Worm (Caenorhabditis elegans) whole organism, L4 larva: ENCODE results near the gene clh-1.
A peak's percentile ranks its signal among the peaks of the same experiment; 100 is the strongest.

Experiments
- F37D6.2 ChIP-seq: sonication (generic microtip); optimal IDR thresholded peaks from 2 replicates; lab custom pipeline; 2016; ENCODE audit warnings: mild to moderate bottlenecking, missing genetic modification characterization, missing compliant biosample characterization
- ZK337.2 ChIP-seq: fragments of 200-800 bp; sonication (Bioruptor generic); IDR thresholded peaks from 2 replicates; pipeline ENCODE4 v1.3.6; 2022; ENCODE audit warnings: missing genetic modification reagents, missing genetic modification characterization, missing compliant biosample characterization
- aly-2 ChIP-seq: sonication (generic microtip); optimal IDR thresholded peaks from 2 replicates; lab custom pipeline; 2018; ENCODE audit warnings: missing biosample characterization, missing genetic modification characterization
- ama-1 ChIP-seq: fragments of 150-350 bp; optimal IDR thresholded peaks from 2 replicates; lab custom pipeline; 2014; ENCODE audit warnings: inconsistent platforms, mixed read lengths
- attf-4 ChIP-seq: sonication (generic microtip); optimal IDR thresholded peaks from 3 replicates; lab custom pipeline; 2017; ENCODE audit warnings: missing biosample characterization, missing genetic modification characterization
- ceh-28 ChIP-seq: fragments of 150-350 bp; optimal IDR thresholded peaks from 2 replicates; lab custom pipeline; 2014; ENCODE audit warnings: missing biosample characterization, missing genetic modification reagents, missing genetic modification characterization
- ceh-44 ChIP-seq: fragments of 200-800 bp; sonication (Bioruptor generic); IDR thresholded peaks from 2 replicates; pipeline ENCODE4 v1.3.6; 2022; ENCODE audit warnings: missing genetic modification reagents, missing genetic modification characterization, missing compliant biosample characterization
- ceh-62 ChIP-seq: sonication (generic microtip); optimal IDR thresholded peaks from 2 replicates; lab custom pipeline; 2017; ENCODE audit warnings: missing biosample characterization, missing genetic modification characterization
- ceh-82 ChIP-seq: sonication (generic microtip); optimal IDR thresholded peaks from 2 replicates; lab custom pipeline; 2017; ENCODE audit warnings: missing biosample characterization, missing genetic modification characterization
- ctbp-1 ChIP-seq: fragments of 200-800 bp; sonication (Bioruptor generic); IDR thresholded peaks from 2 replicates; pipeline ENCODE4 v1.3.6; 2022; ENCODE audit warnings: missing genetic modification reagents, missing genetic modification characterization, missing compliant biosample characterization
- daf-16 ChIP-seq, 3 experiments: sonication (generic microtip); optimal IDR thresholded peaks; 2 replicates each; lab custom pipeline; 2016 to 2017; ENCODE audit warnings: missing genetic modification characterization in 3 of 3, missing genetic modification reagents in 3 of 3, mild to moderate bottlenecking in 2 of 3, missing compliant biosample characterization in 2 of 3, missing biosample characterization in 1 of 3, moderate library complexity in 1 of 3
- daf-8 ChIP-seq: fragments of 200-800 bp; sonication (Bioruptor generic); IDR thresholded peaks from 2 replicates; pipeline ENCODE4 v1.3.6; 2022; ENCODE audit warnings: missing genetic modification characterization, missing compliant biosample characterization
- dmd-6 ChIP-seq: fragments of 200-800 bp; sonication (Bioruptor generic); IDR thresholded peaks from 2 replicates; pipeline ENCODE4 v1.3.6; 2022; ENCODE audit warnings: missing genetic modification reagents, missing genetic modification characterization, missing compliant biosample characterization
- dmd-8 ChIP-seq: fragments of 200-800 bp; sonication (Bioruptor generic); IDR thresholded peaks from 2 replicates; pipeline ENCODE4 v1.3.6; 2022; ENCODE audit warnings: missing genetic modification characterization, missing compliant biosample characterization
- dmd-9 ChIP-seq: fragments of 200-800 bp; sonication (Bioruptor generic); IDR thresholded peaks from 2 replicates; pipeline ENCODE4 v1.3.6; 2022; ENCODE audit warnings: missing genetic modification reagents, missing genetic modification characterization, missing compliant biosample characterization
- dpl-1 ChIP-seq: fragments of 150-350 bp; optimal IDR thresholded peaks from 2 replicates; lab custom pipeline; 2014; ENCODE audit warnings: missing biosample characterization, missing genetic modification reagents, missing genetic modification characterization
- fkh-10 ChIP-seq: fragments of 150-350 bp; optimal IDR thresholded peaks from 2 replicates; lab custom pipeline; 2014; ENCODE audit warnings: missing biosample characterization, missing genetic modification reagents, missing genetic modification characterization
- hlh-11 ChIP-seq: fragments of 200-800 bp; sonication (Bioruptor generic); optimal IDR thresholded peaks from 2 replicates; lab custom pipeline; 2018; ENCODE audit warnings: mild to moderate bottlenecking, missing genetic modification characterization, missing compliant biosample characterization
- hlh-30 ChIP-seq: sonication (generic microtip); optimal IDR thresholded peaks from 2 replicates; lab custom pipeline; 2017; ENCODE audit warnings: antibody characterized with exemption, mild to moderate bottlenecking, missing genetic modification characterization, missing compliant biosample characterization; ENCODE audit not compliant: insufficient read depth
- jun-1 ChIP-seq: fragments of 150-350 bp; optimal IDR thresholded peaks from 2 replicates; lab custom pipeline; 2014; ENCODE audit warnings: missing biosample characterization, missing genetic modification reagents, missing genetic modification characterization
- lin-1 ChIP-seq: fragments of 200-800 bp; sonication (Bioruptor generic); IDR thresholded peaks from 2 replicates; pipeline ENCODE4 v1.3.6; 2022; ENCODE audit warnings: missing genetic modification reagents, missing genetic modification characterization, missing compliant biosample characterization
- lin-39 ChIP-seq: fragments of 150-350 bp; optimal IDR thresholded peaks from 2 replicates; lab custom pipeline; 2014; ENCODE audit warnings: missing biosample characterization, missing genetic modification reagents, missing genetic modification characterization
- madf-5 ChIP-seq, 2 experiments: fragments of 200-800 bp; sonication (Bioruptor generic); IDR thresholded peaks; 2 replicates each; pipeline ENCODE4 v1.3.6; 2022; ENCODE audit warnings: missing compliant biosample characterization in 2 of 2, missing genetic modification characterization in 2 of 2
- mdl-1 ChIP-seq, 2 experiments: fragments of 150-350 bp in 1 of 2; sonication (generic microtip) in 1 of 2; optimal IDR thresholded peaks; 2 replicates each; lab custom pipeline; 2014 to 2017; ENCODE audit warnings: missing biosample characterization in 2 of 2, missing genetic modification characterization in 2 of 2
- mdt-29 ChIP-seq: fragments of 200-800 bp; sonication (Bioruptor generic); IDR thresholded peaks from 2 replicates; pipeline ENCODE4 v1.3.6; 2022; ENCODE audit warnings: missing genetic modification reagents, missing genetic modification characterization, missing compliant biosample characterization
- mep-1 ChIP-seq: fragments of 150-350 bp; sonication (generic microtip); optimal IDR thresholded peaks from 3 replicates; lab custom pipeline; 2014; ENCODE audit warnings: missing biosample characterization, missing genetic modification characterization
- mes-2 ChIP-seq: sonication (generic microtip); optimal IDR thresholded peaks from 2 replicates; lab custom pipeline; 2016; ENCODE audit warnings: missing genotype, mild to moderate bottlenecking, missing genetic modification characterization, missing compliant biosample characterization; ENCODE audit not compliant: poor library complexity, severe bottlenecking
- nhr-111 ChIP-seq: fragments of 200-800 bp; sonication (Bioruptor generic); optimal IDR thresholded peaks from 2 replicates; lab custom pipeline; 2018; ENCODE audit warnings: mild to moderate bottlenecking, missing genetic modification characterization, missing compliant biosample characterization
- nhr-28 ChIP-seq: fragments of 150-350 bp; optimal IDR thresholded peaks from 2 replicates; lab custom pipeline; 2014; ENCODE audit warnings: missing biosample characterization, missing genetic modification characterization
- nhr-42 ChIP-seq: fragments of 200-800 bp; sonication (Bioruptor generic); IDR thresholded peaks from 2 replicates; pipeline ENCODE4 v1.3.6; 2022; ENCODE audit warnings: missing genetic modification characterization, missing compliant biosample characterization
- nhr-48 ChIP-seq: sonication (generic microtip); optimal IDR thresholded peaks from 2 replicates; lab custom pipeline; 2016; ENCODE audit warnings: mild to moderate bottlenecking, missing genetic modification characterization, missing compliant biosample characterization
- nhr-6 ChIP-seq: fragments of 150-350 bp; optimal IDR thresholded peaks from 2 replicates; lab custom pipeline; 2014; ENCODE audit warnings: missing biosample characterization, missing genetic modification characterization
- nhr-77 ChIP-seq: fragments of 150-350 bp; optimal IDR thresholded peaks from 2 replicates; lab custom pipeline; 2014; ENCODE audit warnings: missing biosample characterization, missing genetic modification characterization
- rbr-2 ChIP-seq: sonication (generic microtip); optimal IDR thresholded peaks from 2 replicates; lab custom pipeline; 2016; ENCODE audit warnings: missing genotype, missing genetic modification characterization, missing compliant biosample characterization
- sdz-12 ChIP-seq: fragments of 200-800 bp; sonication (Bioruptor generic); optimal IDR thresholded peaks from 2 replicates; lab custom pipeline; 2018; ENCODE audit warnings: mild to moderate bottlenecking, missing genetic modification characterization, missing compliant biosample characterization
- tag-97 ChIP-seq: fragments of 200-800 bp; sonication (Bioruptor generic); IDR thresholded peaks from 2 replicates; pipeline ENCODE4 v1.3.6; 2022; ENCODE audit warnings: missing genetic modification characterization, missing compliant biosample characterization
- tra-1 ChIP-seq: fragments of 200-800 bp; sonication (Bioruptor generic); IDR thresholded peaks from 2 replicates; pipeline ENCODE4 v1.3.6; 2022; ENCODE audit warnings: missing genetic modification reagents, missing genetic modification characterization, missing compliant biosample characterization
- unc-130 ChIP-seq: sonication (generic microtip); optimal IDR thresholded peaks from 2 replicates; lab custom pipeline; 2016; ENCODE audit warnings: missing genetic modification reagents, missing genetic modification characterization, missing compliant biosample characterization
- unc-62 ChIP-seq, 3 experiments: fragments of 150-350 bp in 1 of 3; sonication (generic microtip); optimal IDR thresholded peaks in 2 of 3; peaks in 1 of 3; 1 replicate in 1 of 3; 2 replicates in 2 of 3; lab custom pipeline; 2014 to 2017; ENCODE audit warnings: missing biosample characterization in 3 of 3, missing genetic modification characterization in 3 of 3, missing genetic modification reagents in 3 of 3, missing genotype in 1 of 3
- vab-7 ChIP-seq: fragments of 200-800 bp; sonication (Bioruptor generic); IDR thresholded peaks from 2 replicates; pipeline ENCODE4 v1.3.6; 2022; ENCODE audit warnings: missing genetic modification reagents, missing genetic modification characterization, missing compliant biosample characterization
- zfp-3 ChIP-seq: fragments of 200-800 bp; sonication (Bioruptor generic); conservative IDR thresholded peaks from 2 replicates; pipeline ENCODE4 v1.3.6; 2022; ENCODE audit warnings: missing genetic modification reagents, missing genetic modification characterization, missing compliant biosample characterization
- zip-2 ChIP-seq: fragments of 150-350 bp; optimal IDR thresholded peaks from 2 replicates; lab custom pipeline; 2014; ENCODE audit warnings: missing biosample characterization, missing genetic modification characterization
- ztf-11 ChIP-seq: fragments of 150-350 bp; optimal IDR thresholded peaks from 2 replicates; lab custom pipeline; 2014; ENCODE audit warnings: missing biosample characterization, missing genetic modification characterization
- ztf-7 ChIP-seq: fragments of 150-350 bp; optimal IDR thresholded peaks from 2 replicates; lab custom pipeline; 2014; ENCODE audit warnings: missing biosample characterization, missing genetic modification characterization

Gene clh-1

ce11 chrII:11859833-11860232 lies 3.6 kb upstream of the clh-1 start:
- TF ChIP-seq daf-16 (GFP tag; optimal IDR thresholded peaks at IDR 0.05; lab: Kevin White, UChicago) (no peak), daf-16 (tag; optimal IDR thresholded peaks at IDR 0.05; lab: Kevin White, UChicago) (peak; percentile 49), unc-130 (GFP tag; lab: Kevin White, UChicago) (no peak)
- TF ChIP-seq, all 104 proteins: peak for 1

ce11 chrII:11854749-11855148 lies 1.5 kb downstream of the clh-1 start:
- TF ChIP-seq hlh-30 (peak; percentile 29), nhr-28 (peak; percentile 33), F37D6.2 (tag; lab: Kevin White, UChicago) (no peak)

ce11 chrII:11853108-11853507 lies 3.2 kb downstream of the clh-1 start:
- no peak for TF ChIP-seq zfp-3 (GFP tag; lab: Robert Waterston, UW)
- peak in 1 of 2 experiments; percentile 52 for TF ChIP-seq unc-62 (GFP tag; optimal IDR thresholded peaks at IDR 0.05 in 1 of 2; lab: Kevin White, UChicago)
- no peak for TF ChIP-seq unc-62 (tag; optimal IDR thresholded peaks at IDR 0.05; lab: Kevin White, UChicago)

DNA sequence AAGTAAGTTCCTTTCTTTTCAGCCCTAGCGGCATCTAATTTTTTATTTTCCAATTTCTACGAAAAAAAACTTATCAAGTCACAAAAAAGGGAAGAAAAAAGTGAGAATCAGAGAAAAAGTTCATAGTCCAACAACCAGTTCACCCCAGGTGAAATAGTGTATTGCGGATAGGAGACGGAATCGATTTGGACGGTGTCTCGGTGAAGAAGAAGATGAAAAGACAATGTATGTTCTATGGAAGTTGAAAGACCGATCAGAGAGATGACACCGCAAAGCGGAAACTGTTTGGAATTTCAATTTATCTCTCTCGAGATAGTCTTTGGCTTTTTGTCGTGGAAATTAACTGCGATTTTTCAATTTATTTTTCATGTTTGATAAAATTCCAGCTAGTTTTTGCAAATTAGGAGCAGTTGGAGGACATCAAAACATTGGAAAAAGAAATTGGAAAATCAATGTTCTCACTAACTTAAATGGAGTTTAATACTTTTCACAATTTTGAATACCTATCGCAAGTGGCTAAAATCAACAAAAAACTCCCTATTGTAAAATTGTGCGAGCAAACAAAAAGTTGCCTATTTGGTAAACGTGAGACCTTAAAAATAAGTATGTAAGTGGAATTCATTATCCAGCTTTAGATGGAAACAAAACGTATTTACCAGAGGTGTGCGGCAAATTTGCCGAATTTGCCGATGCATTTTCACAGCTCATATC lies 3.9 kb downstream of the clh-1 start:
- TF ChIP-seq ztf-11 (tag; lab: Kevin White, UChicago) (no peak), ama-1 (no peak), hlh-30 (no peak), lin-1 (GFP tag; lab: Robert Waterston, UW) (no peak), mes-2 (tag; lab: Kevin White, UChicago) (no peak), vab-7 (no peak), mdl-1 (tag; optimal IDR thresholded peaks at IDR 0.05; lab: Kevin White, UChicago) (peak in 1 of 2 experiments; percentile 22), madf-5 (GFP tag; IDR thresholded peaks at IDR 0.05; lab: Robert Waterston, UW) (no peak), nhr-48 (peak; percentile 12), zip-2 (no peak), ceh-62 (tag; lab: Kevin White, UChicago) (no peak), dmd-9 (no peak), mdt-29 (no peak), lin-39 (tag; lab: Kevin White, UChicago) (no peak), nhr-6 (tag; lab: Kevin White, UChicago) (no peak), nhr-111 (GFP tag; lab: Kevin White, UChicago) (no peak), dmd-6 (peak; percentile 28; the same call in 1 of the 2 replicates), rbr-2 (tag; lab: Kevin White, UChicago) (no peak), ZK337.2 (GFP tag; lab: Robert Waterston, UW) (no peak), hlh-11 (tag; lab: Kevin White, UChicago) (peak; percentile 31), zfp-3 (GFP tag; lab: Robert Waterston, UW) (no peak), dmd-8 (GFP tag; lab: Robert Waterston, UW) (no peak), aly-2 (no peak), fkh-10 (no peak), ceh-28 (no peak), jun-1 (no peak), attf-4 (tag; lab: Kevin White, UChicago) (no peak), ceh-82 (no peak), daf-8 (no peak), ctbp-1 (GFP tag; lab: Robert Waterston, UW) (no peak), tag-97 (GFP tag; lab: Robert Waterston, UW) (no peak), nhr-28 (peak; percentile 6), nhr-77 (no peak), ceh-44 (GFP tag; lab: Robert Waterston, UW) (no peak), ztf-7 (tag; lab: Kevin White, UChicago) (no peak), tra-1 (GFP tag; lab: Robert Waterston, UW) (no peak), sdz-12 (GFP tag; lab: Kevin White, UChicago) (no peak), unc-62 (GFP tag; optimal IDR thresholded peaks at IDR 0.05 in 1 of 2; lab: Kevin White, UChicago) (peak in 1 of 2 experiments; percentile 92), unc-62 (tag; optimal IDR thresholded peaks at IDR 0.05; lab: Kevin White, UChicago) (no peak), mep-1 (no peak), nhr-42 (no peak), dpl-1 (no peak)
